Fruit fly (Drosophila melanogaster) whole organism, wandering third instar larva: Measurements from ENCODE around the gene mRpL3.
"Not testable (repeated sequence)": the region's sequence is repeated elsewhere in the genome, so short reads cannot be mapped to it uniquely, and the experiment has no call there.

Source experiments
- Abd-B ChIP-seq: fragments of >200 bp; optimal IDR thresholded peaks from 2 replicates; lab custom pipeline; 2017; ENCODE audit warnings: missing biosample characterization, missing genetic modification characterization
- CG32264 ChIP-seq: fragments of 200-800 bp; sonication (Bioruptor generic); optimal IDR thresholded peaks from 2 replicates; lab custom pipeline; 2016; ENCODE audit warnings: missing biosample characterization, missing genetic modification characterization
- CG9705 ChIP-seq: fragments of 200-800 bp; sonication (Bioruptor generic); optimal IDR thresholded peaks from 2 replicates; lab custom pipeline; 2018; ENCODE audit warnings: missing biosample characterization, mild to moderate bottlenecking, missing genetic modification characterization
- CrebA ChIP-seq: fragments of 200-800 bp; sonication (Bioruptor generic); optimal IDR thresholded peaks from 2 replicates; lab custom pipeline; 2016; ENCODE audit warnings: missing biosample characterization, mild to moderate bottlenecking, missing genetic modification characterization, borderline replicate concordance
- Dfd ChIP-seq: fragments of >200 bp; optimal IDR thresholded peaks from 2 replicates; lab custom pipeline; 2017; ENCODE audit warnings: missing biosample characterization, missing genetic modification characterization
- Dif ChIP-seq: fragments of 200-275, 200-300 bp; sonication (Bioruptor generic); optimal IDR thresholded peaks from 2 replicates; lab custom pipeline; 2018; ENCODE audit warnings: missing biosample characterization, missing genetic modification characterization; ENCODE audit not compliant: partially characterized antibody
- GATAd ChIP-seq: sonication (Bioruptor generic); optimal IDR thresholded peaks from 2 replicates; lab custom pipeline; 2016; ENCODE audit warnings: missing biosample characterization, missing genetic modification characterization
- HLH106 ChIP-seq: fragments of 200-800 bp; optimal IDR thresholded peaks from 3 replicates; lab custom pipeline; 2019; ENCODE audit warnings: missing biosample characterization, mild to moderate bottlenecking, missing genetic modification characterization, moderate library complexity
- Hnf4 ChIP-seq: fragments of 200-800 bp; sonication (Bioruptor generic); optimal IDR thresholded peaks from 2 replicates; lab custom pipeline; 2016; ENCODE audit warnings: missing biosample characterization, mild to moderate bottlenecking, missing genetic modification characterization
- Hr78 ChIP-seq: fragments of >200 bp; optimal IDR thresholded peaks from 2 replicates; lab custom pipeline; 2017; ENCODE audit warnings: missing biosample characterization, missing genetic modification characterization
- Hr83 ChIP-seq: fragments of 200-300 bp; sonication (Bioruptor generic); optimal IDR thresholded peaks from 2 replicates; lab custom pipeline; 2016; ENCODE audit warnings: missing biosample characterization, mild to moderate bottlenecking, missing genetic modification characterization, moderate library complexity; ENCODE audit not compliant: poor library complexity, severe bottlenecking
- Jra ChIP-seq: sonication (Bioruptor generic); optimal IDR thresholded peaks from 2 replicates; lab custom pipeline; 2016; ENCODE audit warnings: missing biosample characterization, missing genetic modification characterization
- Mio ChIP-seq: sonication (Bioruptor generic); optimal IDR thresholded peaks from 2 replicates; lab custom pipeline; 2016; ENCODE audit warnings: missing biosample characterization, missing genetic modification characterization
- Myc ChIP-seq: fragments of >200 bp; optimal IDR thresholded peaks from 2 replicates; lab custom pipeline; 2017
- N ChIP-seq: fragments of >200 bp; optimal IDR thresholded peaks from 2 replicates; lab custom pipeline; 2018; ENCODE audit warnings: missing biosample characterization, missing external identifiers, missing genetic modification characterization
- OdsH ChIP-seq: fragments of 200-800 bp; sonication (Bioruptor generic); optimal IDR thresholded peaks from 2 replicates; lab custom pipeline; 2016; ENCODE audit warnings: missing biosample characterization, mild to moderate bottlenecking, missing genetic modification characterization
- Rel ChIP-seq, 2 experiments: fragments of 200-800 bp; sonication (Bioruptor generic) in 1 of 2; optimal IDR thresholded peaks; 2 replicates in 1 of 2; 3 replicates in 1 of 2; lab custom pipeline; 2016 to 2019; ENCODE audit warnings: mild to moderate bottlenecking in 2 of 2, missing biosample characterization in 2 of 2, missing genetic modification characterization in 2 of 2, moderate library complexity in 1 of 2
- Sp1 ChIP-seq: fragments of 200-800 bp; sonication (Bioruptor generic); optimal IDR thresholded peaks from 3 replicates; lab custom pipeline; 2019; ENCODE audit warnings: missing biosample characterization, mild to moderate bottlenecking, missing genetic modification characterization, moderate library complexity
- Vsx2 ChIP-seq: fragments of 200-300, 225-300 bp; sonication (Bioruptor generic); optimal IDR thresholded peaks from 2 replicates; lab custom pipeline; 2018; ENCODE audit warnings: missing biosample characterization, missing genetic modification characterization; ENCODE audit not compliant: partially characterized antibody
- br ChIP-seq: fragments of 200-800 bp; sonication (Bioruptor generic); optimal IDR thresholded peaks from 2 replicates; lab custom pipeline; 2016; ENCODE audit warnings: missing biosample characterization, missing genetic modification characterization
- brk ChIP-seq: fragments of 200-800 bp; sonication (Bioruptor generic); optimal IDR thresholded peaks from 2 replicates; lab custom pipeline; 2016; ENCODE audit warnings: missing biosample characterization, mild to moderate bottlenecking, missing genetic modification characterization
- dl ChIP-seq, 2 experiments: fragments of 175-275, 200-275 bp in 1 of 2; fragments of 200-275 bp in 1 of 2; sonication (Bioruptor generic); optimal IDR thresholded peaks; lab custom pipeline; 2018; ENCODE audit warnings: mild to moderate bottlenecking in 2 of 2, missing biosample characterization in 2 of 2, missing genetic modification characterization in 2 of 2, moderate library complexity in 2 of 2; ENCODE audit not compliant: partially characterized antibody in 2 of 2, insufficient read depth in 1 of 2
- dmrt93B ChIP-seq: fragments of 200-800 bp; sonication (Bioruptor generic); optimal IDR thresholded peaks from 2 replicates; lab custom pipeline; 2018; ENCODE audit warnings: missing biosample characterization, mild to moderate bottlenecking, missing genetic modification characterization
- dsf ChIP-seq: sonication (Bioruptor generic); optimal IDR thresholded peaks from 2 replicates; lab custom pipeline; 2016; ENCODE audit warnings: missing biosample characterization, missing genetic modification characterization, borderline replicate concordance
- foxo ChIP-seq, 2 experiments: fragments of 200-800 bp; sonication (Bioruptor generic); optimal IDR thresholded peaks; 2 replicates in 1 of 2; 3 replicates in 1 of 2; lab custom pipeline; 2016 to 2017; ENCODE audit warnings: missing biosample characterization in 2 of 2, missing genetic modification characterization in 2 of 2
- fru ChIP-seq: fragments of 200-800 bp; sonication (Bioruptor generic); optimal IDR thresholded peaks from 3 replicates; lab custom pipeline; 2016; ENCODE audit warnings: missing biosample characterization, mild to moderate bottlenecking, missing genetic modification characterization
- h ChIP-seq: fragments of 200-800 bp; sonication (Bioruptor generic); optimal IDR thresholded peaks from 3 replicates; lab custom pipeline; 2016; ENCODE audit warnings: missing biosample characterization, mild to moderate bottlenecking, missing genetic modification characterization
- jim ChIP-seq: fragments of 175-275, 200-325 bp; sonication (Bioruptor generic); optimal IDR thresholded peaks from 2 replicates; lab custom pipeline; 2016; ENCODE audit warnings: missing biosample characterization, mild to moderate bottlenecking, missing genetic modification characterization
- lola ChIP-seq: fragments of >200 bp; optimal IDR thresholded peaks from 2 replicates; lab custom pipeline; 2017; ENCODE audit warnings: missing biosample characterization, missing genetic modification characterization
- pan ChIP-seq: fragments of >200 bp; optimal IDR thresholded peaks from 2 replicates; lab custom pipeline; 2017
- psq ChIP-seq: fragments of 200-800 bp; sonication (Bioruptor generic); optimal IDR thresholded peaks from 3 replicates; lab custom pipeline; 2017; ENCODE audit warnings: missing biosample characterization, mild to moderate bottlenecking, missing genetic modification characterization, moderate library complexity
- rgr ChIP-seq: fragments of 200-800 bp; sonication (Bioruptor generic); optimal IDR thresholded peaks from 3 replicates; lab custom pipeline; 2016; ENCODE audit warnings: missing biosample characterization, mild to moderate bottlenecking, missing genetic modification characterization
- sage ChIP-seq: fragments of 200-800 bp; sonication (Bioruptor generic); optimal IDR thresholded peaks from 2 replicates; lab custom pipeline; 2016; ENCODE audit warnings: missing biosample characterization, mild to moderate bottlenecking, missing genetic modification characterization
- sv ChIP-seq: fragments of 200-800 bp; sonication (Bioruptor generic); optimal IDR thresholded peaks from 3 replicates; lab custom pipeline; 2016; ENCODE audit warnings: missing biosample characterization, missing genetic modification characterization
- tai ChIP-seq: sonication (Bioruptor generic); optimal IDR thresholded peaks from 2 replicates; lab custom pipeline; 2016; ENCODE audit warnings: missing biosample characterization, missing genetic modification characterization
- usp ChIP-seq: fragments of >200 bp; optimal IDR thresholded peaks from 2 replicates; lab custom pipeline; 2017; ENCODE audit warnings: missing biosample characterization, missing genetic modification characterization
- woc ChIP-seq: sonication (Bioruptor generic); optimal IDR thresholded peaks from 2 replicates; lab custom pipeline; 2016; ENCODE audit warnings: missing biosample characterization, mild to moderate bottlenecking, missing genetic modification characterization

mRpL3 gene

dm6 chrX:15795951-15796443 lies 34.9 kb downstream of the mRpL3 start, which contains the start of gene sordd1:
Gene sordd1, minus strand, starts transcription at chrX:15796028.
- TF ChIP-seq N (GFP tag; lab: Kevin White, UChicago) = peak; percentile 66

dm6 chrX:15799085-15799557 lies 38.1 kb downstream of the mRpL3 start, which contains the start of the genes sordd2 and CG15602:
Gene sordd2, minus strand, starts transcription at chrX:15799162.
Gene CG15602, plus strand, starts transcription at chrX:15799426.
- TF ChIP-seq Abd-B; lola (GFP tag; lab: Kevin White, UChicago); OdsH (GFP tag; lab: Kevin White, UChicago): not testable (repeated sequence)

DNA sequence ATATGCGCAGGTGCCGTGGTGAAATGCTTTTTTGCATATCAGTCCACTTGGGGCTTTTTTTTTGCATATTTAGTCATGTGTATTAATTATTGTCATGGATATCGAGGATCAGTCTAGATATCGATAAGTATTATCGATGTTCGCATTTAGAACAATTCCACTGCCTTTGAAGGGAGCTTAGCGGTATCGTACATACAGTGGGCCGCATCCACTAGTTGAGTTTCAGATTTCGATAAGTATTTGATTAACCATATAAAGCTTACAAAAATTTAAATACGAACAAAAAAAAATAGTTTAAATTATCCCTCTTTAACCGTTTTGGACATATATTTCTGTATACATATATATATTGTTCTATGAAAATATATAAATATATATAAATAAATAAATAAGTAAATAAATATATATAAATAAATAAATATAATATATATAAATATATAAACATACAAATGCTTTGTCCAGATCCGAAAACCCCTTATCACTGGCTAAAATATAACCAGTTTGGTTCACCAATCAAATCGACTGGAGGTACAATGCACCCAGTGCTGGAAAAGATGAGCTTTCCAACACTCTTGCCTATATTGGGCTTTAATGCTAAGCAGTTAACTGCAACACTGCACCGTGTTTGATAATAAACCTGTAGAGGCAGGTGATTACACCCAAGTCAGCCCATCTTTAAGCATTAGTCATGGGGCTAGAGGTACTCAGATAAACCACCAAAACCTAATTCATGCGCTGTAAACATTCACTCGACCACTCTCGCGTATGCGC lies 42.0 kb downstream of the mRpL3 start:
- TF ChIP-seq Hnf4 (no peak), GATAd (GFP tag; lab: Kevin White, UChicago) (no peak), CrebA (GFP tag; lab: Kevin White, UChicago) (no peak), Sp1 (GFP tag; lab: Kevin White, UChicago) (peak; percentile 48), rgr (peak; percentile 6), HLH106 (peak; percentile 37), fru (GFP tag; lab: Kevin White, UChicago) (no peak), Rel (GFP tag; optimal IDR thresholded peaks at IDR 0.05; lab: Kevin White, UChicago) (no peak), Rel (tag; optimal IDR thresholded peaks at IDR 0.05; lab: Kevin White, UChicago) (peak; percentile 89), dl (GFP tag; optimal IDR thresholded peaks at IDR 0.05; lab: Kevin White, UChicago; ENCODE audit: insufficient read depth in 1 of 2, partially characterized antibody in 2 of 2) (no peak), foxo (GFP tag; optimal IDR thresholded peaks at IDR 0.05; lab: Kevin White, UChicago) (peak in 1 of 2 experiments; percentile 35), Jra (GFP tag; lab: Kevin White, UChicago) (peak; percentile 11), woc (GFP tag; lab: Kevin White, UChicago) (peak; percentile 59), psq (GFP tag; lab: Kevin White, UChicago) (peak; percentile 10), Mio (GFP tag; lab: Kevin White, UChicago) (no peak), Hr78 (GFP tag; lab: Kevin White, UChicago) (no peak), sage (no peak), Abd-B (no peak)

dm6 chrX:15803764-15804563 lies 42.9 kb downstream of the mRpL3 start, which contains the start of the genes PGRP-LE and sd:
Gene PGRP-LE, minus strand, starts transcription at chrX:15803880.
Gene sd, plus strand, starts transcription at chrX:15804370.
- TF ChIP-seq sv (GFP tag; lab: Kevin White, UChicago) (no peak), Myc (lab: Kevin White, UChicago) (no peak), GATAd (GFP tag; lab: Kevin White, UChicago) (no peak), Hnf4 (no peak), psq (GFP tag; lab: Kevin White, UChicago) (no peak), usp (GFP tag; lab: Kevin White, UChicago) (no peak), Sp1 (GFP tag; lab: Kevin White, UChicago) (no peak), fru (GFP tag; lab: Kevin White, UChicago) (peak; percentile 40), foxo (GFP tag; optimal IDR thresholded peaks at IDR 0.05; lab: Kevin White, UChicago) (no peak), dmrt93B (no peak), sage (peak; percentile 51), N (GFP tag; lab: Kevin White, UChicago) (no peak), CG32264 (no peak), CG9705 (no peak), Jra (GFP tag; lab: Kevin White, UChicago) (no peak), rgr (no peak), Abd-B (no peak), br (GFP tag; lab: Kevin White, UChicago) (no peak), Mio (GFP tag; lab: Kevin White, UChicago) (no peak), Rel (GFP tag; optimal IDR thresholded peaks at IDR 0.05; lab: Kevin White, UChicago) (peak; percentile 33), Rel (tag; optimal IDR thresholded peaks at IDR 0.05; lab: Kevin White, UChicago) (no peak), brk (GFP tag; lab: Kevin White, UChicago) (peak; percentile 58), dl (GFP tag; optimal IDR thresholded peaks at IDR 0.05; lab: Kevin White, UChicago; ENCODE audit: insufficient read depth in 1 of 2, partially characterized antibody in 2 of 2) (peak in 1 of 2 experiments; percentile 24), Dif (GFP tag; lab: Kevin White, UChicago) (peak; percentile 47), h (no peak), pan (lab: Kevin White, UChicago) (no peak), dsf (GFP tag; lab: Kevin White, UChicago) (no peak), Vsx2 (no peak), Hr78 (GFP tag; lab: Kevin White, UChicago) (no peak), tai (GFP tag; lab: Kevin White, UChicago) (no peak), woc (GFP tag; lab: Kevin White, UChicago) (peak; percentile 4), HLH106 (no peak), Hr83 (GFP tag; lab: Kevin White, UChicago) (no peak), Dfd (no peak), jim (no peak)
